Fruit fly (Drosophila melanogaster) whole organism, embryonic: ENCODE data around the gene CG2663.

ENCODE experiments used
- Asciz ChIP-seq: fragments of 200-800 bp; sonication (Bioruptor generic); optimal IDR thresholded peaks from 2 replicates; lab custom pipeline; 2017; ENCODE audit warnings: missing biosample characterization, mild to moderate bottlenecking, missing genetic modification characterization, missing genetic modification reagents
- CG10147 ChIP-seq: fragments of 200-800 bp; sonication (Bioruptor generic); optimal IDR thresholded peaks from 2 replicates; lab custom pipeline; 2019; ENCODE audit warnings: missing biosample characterization, mild to moderate bottlenecking, missing genetic modification characterization, moderate library complexity
- CG10209 ChIP-seq: fragments of 200-800 bp; sonication (Bioruptor generic); optimal IDR thresholded peaks from 3 replicates; lab custom pipeline; 2017; ENCODE audit warnings: missing biosample characterization, mild to moderate bottlenecking, missing genetic modification characterization, missing genetic modification reagents
- CG11093 ChIP-seq: fragments of 200-800 bp; sonication (Bioruptor generic); IDR thresholded peaks from 3 replicates; pipeline ENCODE4 v1.3.6; 2022; ENCODE audit warnings: missing biosample characterization, missing genetic modification characterization
- CG12769 ChIP-seq: fragments of 200-800 bp; sonication (Bioruptor generic); optimal IDR thresholded peaks from 2 replicates; lab custom pipeline; 2019; ENCODE audit warnings: missing biosample characterization, mild to moderate bottlenecking, missing genetic modification characterization, moderate library complexity
- CG13894 ChIP-seq: fragments of 200-800 bp; sonication (Bioruptor generic); optimal IDR thresholded peaks from 3 replicates; lab custom pipeline; 2018; ENCODE audit warnings: missing biosample characterization, mild to moderate bottlenecking, missing genetic modification characterization, moderate library complexity
- CG14050 ChIP-seq: fragments of 200-800 bp; sonication (Bioruptor generic); IDR thresholded peaks from 3 replicates; pipeline ENCODE4 v1.3.6; 2022; ENCODE audit warnings: missing biosample characterization, missing genetic modification characterization
- CG15479 ChIP-seq: fragments of 200-800 bp; sonication (Bioruptor generic); optimal IDR thresholded peaks from 3 replicates; lab custom pipeline; 2019; ENCODE audit warnings: missing biosample characterization, mild to moderate bottlenecking, missing genetic modification characterization, moderate library complexity
- CG15696 ChIP-seq: fragments of 200-800 bp; sonication (Bioruptor generic); optimal IDR thresholded peaks from 2 replicates; lab custom pipeline; 2019; ENCODE audit warnings: missing biosample characterization, mild to moderate bottlenecking, missing genetic modification characterization, moderate library complexity
- CG16863 ChIP-seq: fragments of 200-800 bp; sonication (Bioruptor generic); optimal IDR thresholded peaks from 3 replicates; lab custom pipeline; 2016; ENCODE audit warnings: missing biosample characterization, missing genetic modification characterization
- CG17612 ChIP-seq: fragments of 200-800 bp; sonication (Bioruptor generic); IDR thresholded peaks from 2 replicates; pipeline ENCODE4 v1.3.6; 2022; ENCODE audit warnings: missing biosample characterization, missing genetic modification characterization
- CG18262 ChIP-seq: fragments of 200-800 bp; optimal IDR thresholded peaks from 3 replicates; lab custom pipeline; 2019; ENCODE audit warnings: missing biosample characterization, mild to moderate bottlenecking, missing genetic modification characterization, moderate library complexity
- CG2678 ChIP-seq: fragments of 200-800 bp; sonication (Bioruptor generic); optimal IDR thresholded peaks from 3 replicates; lab custom pipeline; 2019; ENCODE audit warnings: missing biosample characterization, mild to moderate bottlenecking, missing genetic modification characterization, moderate library complexity
- CG30403 ChIP-seq: fragments of 200-800 bp; sonication (Bioruptor generic); optimal IDR thresholded peaks from 3 replicates; lab custom pipeline; 2016; ENCODE audit warnings: missing biosample characterization, missing genetic modification characterization
- CG30431 ChIP-seq: fragments of 200-800 bp; sonication (Bioruptor generic); optimal IDR thresholded peaks from 2 replicates; lab custom pipeline; 2017; ENCODE audit warnings: missing biosample characterization, missing genetic modification characterization
- CG3407 ChIP-seq: fragments of 200-800 bp; sonication (Bioruptor generic); optimal IDR thresholded peaks from 2 replicates; lab custom pipeline; 2018; ENCODE audit warnings: missing biosample characterization, mild to moderate bottlenecking, missing genetic modification characterization
- CG3995 ChIP-seq: fragments of 200-800 bp; sonication (Bioruptor generic); optimal IDR thresholded peaks from 3 replicates; lab custom pipeline; 2016; ENCODE audit warnings: missing biosample characterization, missing genetic modification characterization
- CG4404 ChIP-seq: fragments of 200-800 bp; sonication (Bioruptor generic); IDR thresholded peaks from 2 replicates; pipeline ENCODE4 v1.3.6; 2022; ENCODE audit warnings: missing biosample characterization, missing genetic modification characterization
- CG7987 ChIP-seq: fragments of 200-800 bp; sonication (Bioruptor generic); optimal IDR thresholded peaks from 2 replicates; lab custom pipeline; 2018; ENCODE audit warnings: missing biosample characterization, mild to moderate bottlenecking, missing genetic modification characterization, moderate library complexity
- Deaf1 ChIP-seq: fragments of 200-800 bp; optimal IDR thresholded peaks from 3 replicates; lab custom pipeline; 2019; ENCODE audit warnings: missing biosample characterization, mild to moderate bottlenecking, missing genetic modification characterization, moderate library complexity
- Drgx ChIP-seq: fragments of 200-800 bp; sonication (Bioruptor generic); IDR thresholded peaks from 2 replicates; pipeline ENCODE4 v1.3.6; 2022; ENCODE audit warnings: missing biosample characterization, missing genetic modification characterization
- Ets65A ChIP-seq: fragments of 200-800 bp; sonication (Bioruptor generic); peaks from one replicate; lab custom pipeline; 2016; ENCODE audit warnings: missing biosample characterization, missing genetic modification characterization
- Jarid2 ChIP-seq: fragments of 200-800 bp; sonication (Bioruptor generic); optimal IDR thresholded peaks from 3 replicates; lab custom pipeline; 2017; ENCODE audit warnings: mild to moderate bottlenecking, missing biosample characterization, missing genetic modification reagents, missing genetic modification characterization
- Lhr ChIP-seq: fragments of 200-800 bp; sonication (Bioruptor generic); optimal IDR thresholded peaks from 3 replicates; lab custom pipeline; 2017; ENCODE audit warnings: mild to moderate bottlenecking, missing biosample characterization, missing genetic modification reagents, missing genetic modification characterization
- MBD-R2 ChIP-seq: fragments of 200-800 bp; sonication (Bioruptor generic); IDR thresholded peaks from 2 replicates; pipeline ENCODE4 v1.3.6; 2022; ENCODE audit warnings: missing biosample characterization, missing genetic modification characterization
- NFAT ChIP-seq: fragments of 200-800 bp; sonication (Bioruptor generic); IDR thresholded peaks from 2 replicates; pipeline ENCODE4 v1.3.6; 2022; ENCODE audit warnings: missing biosample characterization, missing genetic modification characterization
- Pdp1 ChIP-seq, 2 experiments: fragments of 200-800 bp; sonication (Bioruptor generic); optimal IDR thresholded peaks; 3 replicates each; lab custom pipeline; 2016; ENCODE audit warnings: missing biosample characterization in 2 of 2, missing genetic modification characterization in 2 of 2, mild to moderate bottlenecking in 1 of 2, moderate library complexity in 1 of 2
- Rfx ChIP-seq: fragments of 200-800 bp; sonication (Bioruptor generic); IDR thresholded peaks from 2 replicates; pipeline ENCODE4 v1.3.6; 2022; ENCODE audit warnings: missing biosample characterization, missing genetic modification characterization
- Sox102F ChIP-seq: fragments of 200-800 bp; sonication (Bioruptor generic); optimal IDR thresholded peaks from 2 replicates; lab custom pipeline; 2018; ENCODE audit warnings: missing biosample characterization, mild to moderate bottlenecking, missing genetic modification characterization, moderate library complexity
- ash1 ChIP-seq: fragments of 200-800 bp; sonication (Bioruptor generic); optimal IDR thresholded peaks from 2 replicates; lab custom pipeline; 2018; ENCODE audit warnings: missing biosample characterization, mild to moderate bottlenecking, missing genetic modification characterization
- bsh ChIP-seq, 2 experiments: fragments of 200-800 bp; sonication (Bioruptor generic); optimal IDR thresholded peaks; 2 replicates each; lab custom pipeline; 2017 to 2018; ENCODE audit warnings: mild to moderate bottlenecking in 2 of 2, missing biosample characterization in 2 of 2, missing genetic modification characterization in 2 of 2, moderate library complexity in 1 of 2
- ci ChIP-seq: fragments of 200-800 bp; sonication (Bioruptor generic); IDR thresholded peaks from 3 replicates; pipeline ENCODE4 v1.3.6; 2022; ENCODE audit warnings: missing biosample characterization, missing genetic modification characterization
- dimm ChIP-seq: fragments of 200-800 bp; sonication (Bioruptor generic); IDR thresholded peaks from 2 replicates; pipeline ENCODE4 v1.3.6; 2022; ENCODE audit warnings: missing biosample characterization, missing genetic modification characterization
- eyg ChIP-seq: fragments of 200-800 bp; sonication (Bioruptor generic); optimal IDR thresholded peaks from 3 replicates; lab custom pipeline; 2016; ENCODE audit warnings: missing biosample characterization, missing genetic modification characterization
- fd3F ChIP-seq: fragments of 200-800 bp; sonication (Bioruptor generic); optimal IDR thresholded peaks from 2 replicates; lab custom pipeline; 2018; ENCODE audit warnings: missing biosample characterization, mild to moderate bottlenecking, missing genetic modification characterization, moderate library complexity
- hb ChIP-seq: fragments of 200-800 bp; sonication (Bioruptor generic); IDR thresholded peaks from 3 replicates; pipeline ENCODE4 v1.3.6; 2022; ENCODE audit warnings: missing biosample characterization, missing genetic modification characterization; ENCODE audit not compliant: partially characterized antibody
- ken ChIP-seq: fragments of 200-800 bp; sonication (Bioruptor generic); IDR thresholded peaks from 3 replicates; pipeline ENCODE4 v1.3.6; 2022; ENCODE audit warnings: missing biosample characterization, missing genetic modification characterization
- maf-S ChIP-seq: fragments of 200-800 bp; sonication (Bioruptor generic); optimal IDR thresholded peaks from 2 replicates; lab custom pipeline; 2016; ENCODE audit warnings: missing biosample characterization, missing genetic modification characterization
- nau ChIP-seq: fragments of 200-800 bp; sonication (Bioruptor generic); optimal IDR thresholded peaks from 3 replicates; lab custom pipeline; 2017; ENCODE audit warnings: missing biosample characterization, mild to moderate bottlenecking, missing genetic modification characterization, missing genetic modification reagents
- otp ChIP-seq: fragments of 200-800 bp; sonication (Bioruptor generic); IDR thresholded peaks from 3 replicates; pipeline ENCODE4, ENCODE4 v1.3.6; 2022; ENCODE audit warnings: missing biosample characterization, missing genetic modification characterization
- phol ChIP-seq: fragments of 200-800 bp; sonication (Bioruptor generic); optimal IDR thresholded peaks from 3 replicates; lab custom pipeline; 2018; ENCODE audit warnings: missing biosample characterization, mild to moderate bottlenecking, missing genetic modification characterization, moderate library complexity
- prd ChIP-seq, 3 experiments: fragments of >200 bp in 2 of 3; fragments of 200-800 bp in 1 of 3; sonication (Bioruptor generic) in 1 of 3; optimal IDR thresholded peaks in 2 of 3; IDR thresholded peaks in 1 of 3; 2 replicates in 2 of 3; 3 replicates in 1 of 3; pipeline versions ENCODE4 v1.3.6 to Lab custom; 2017 to 2022; ENCODE audit warnings: missing biosample characterization in 1 of 3, missing genetic modification characterization in 1 of 3
- repo ChIP-seq: fragments of 200-800 bp; sonication (Bioruptor generic); optimal IDR thresholded peaks from 2 replicates; lab custom pipeline; 2016; ENCODE audit warnings: missing biosample characterization, missing genetic modification characterization
- sens ChIP-seq: fragments of 200-800 bp; sonication (Bioruptor generic); peaks from one replicate; lab custom pipeline; 2016; ENCODE audit warnings: missing biosample characterization, missing genetic modification characterization
- zen2 ChIP-seq: fragments of 200-800 bp; sonication (Bioruptor generic); IDR thresholded peaks from 3 replicates; pipeline ENCODE4 v1.3.6; 2022; ENCODE audit warnings: missing biosample characterization, missing genetic modification characterization; ENCODE audit not compliant: partially characterized antibody

CG2663 gene

dm6 chr3R:5390095-5390663 lies 13.8 kb downstream of the CG2663 start (continued):
- TF ChIP-seq CG13894 (tag; lab: Kevin White, UChicago) (no peak), Drgx (GFP tag; lab: Robert Waterston, UW) (0 out of 2 replicates have a peak, but pooled peaks have one; percentile 7), Rfx (GFP tag; lab: Robert Waterston, UW) (peak; percentile 15; the same call in 1 of the 2 replicates), zen2 (GFP tag; lab: Robert Waterston, UW) (no peak), ci (no peak), CG12769 (tag; lab: Kevin White, UChicago) (peak; percentile 54), Jarid2 (GFP tag; lab: Kevin White, UChicago) (no peak), fd3F (GFP tag; lab: Kevin White, UChicago) (no peak), NFAT (no peak), ash1 (GFP tag; lab: Kevin White, UChicago) (no peak), CG11093 (GFP tag; lab: Robert Waterston, UW) (0 out of 3 replicates have a peak, but pooled peaks have one; percentile 14), nau (no peak), eyg (GFP tag; lab: Kevin White, UChicago) (no peak), CG17612 (no peak), CG2678 (tag; lab: Kevin White, UChicago) (no peak), CG30403 (GFP tag; lab: Kevin White, UChicago) (no peak), CG14050 (no peak), CG30431 (GFP tag; lab: Kevin White, UChicago) (no peak), CG15479 (GFP tag; lab: Kevin White, UChicago) (no peak), dimm (GFP tag; lab: Robert Waterston, UW) (no peak), otp (GFP tag; lab: Robert Waterston, UW) (no peak), CG16863 (GFP tag; lab: Kevin White, UChicago) (no peak), MBD-R2 (GFP tag; lab: Robert Waterston, UW) (no peak), Sox102F (GFP tag; lab: Kevin White, UChicago) (no peak), hb (GFP tag; lab: Robert Waterston, UW) (no peak), Asciz (GFP tag; lab: Kevin White, UChicago) (no peak), CG15696 (tag; lab: Kevin White, UChicago) (no peak), repo (GFP tag; lab: Kevin White, UChicago) (no peak), Deaf1 (tag; lab: Kevin White, UChicago) (no peak), maf-S (GFP tag; lab: Kevin White, UChicago) (no peak), CG10209 (GFP tag; lab: Kevin White, UChicago) (no peak), CG3407 (GFP tag; lab: Kevin White, UChicago) (no peak), ken (GFP tag; lab: Robert Waterston, UW) (no peak), phol (no peak), Ets65A (GFP tag; lab: Kevin White, UChicago) (peak; percentile 55)

dm6 chr3R:5389435-5389834 lies 14.5 kb downstream of the CG2663 start:
- TF ChIP-seq ci, result no peak
- TF ChIP-seq sens (GFP tag; lab: Kevin White, UChicago), result peak; percentile 59
- no peak for TF ChIP-seq prd (optimal IDR thresholded peaks at IDR 0.05; lab: Kevin White, UChicago)
- TF ChIP-seq prd (GFP tag; IDR thresholded peaks at IDR 0.05; lab: Robert Waterston, UW), result no peak
- TF ChIP-seq CG10147 (GFP tag; lab: Kevin White, UChicago), result no peak
- TF ChIP-seq CG3995 (GFP tag; lab: Kevin White, UChicago), result no peak
- TF ChIP-seq Pdp1 (GFP tag; optimal IDR thresholded peaks at IDR 0.05; lab: Kevin White, UChicago), result no peak
- peak; percentile 29; the same call in 1 of the 2 replicates for TF ChIP-seq Drgx (GFP tag; lab: Robert Waterston, UW)
- TF ChIP-seq CG7987 (GFP tag; lab: Kevin White, UChicago), result no peak
- TF ChIP-seq bsh (GFP tag; optimal IDR thresholded peaks at IDR 0.05; lab: Kevin White, UChicago), result peak in 1 of 2 experiments; percentile 4
- no peak for TF ChIP-seq CG4404 (GFP tag; lab: Robert Waterston, UW)
- no peak for TF ChIP-seq CG18262 (tag; lab: Kevin White, UChicago)
- TF ChIP-seq Lhr (GFP tag; lab: Kevin White, UChicago), result no peak
